Worm (Caenorhabditis elegans): Measurements from ENCODE around the gene zchc-1A.
A peak's percentile ranks its signal among the peaks of the same experiment; 100 is the strongest.

DNA sequence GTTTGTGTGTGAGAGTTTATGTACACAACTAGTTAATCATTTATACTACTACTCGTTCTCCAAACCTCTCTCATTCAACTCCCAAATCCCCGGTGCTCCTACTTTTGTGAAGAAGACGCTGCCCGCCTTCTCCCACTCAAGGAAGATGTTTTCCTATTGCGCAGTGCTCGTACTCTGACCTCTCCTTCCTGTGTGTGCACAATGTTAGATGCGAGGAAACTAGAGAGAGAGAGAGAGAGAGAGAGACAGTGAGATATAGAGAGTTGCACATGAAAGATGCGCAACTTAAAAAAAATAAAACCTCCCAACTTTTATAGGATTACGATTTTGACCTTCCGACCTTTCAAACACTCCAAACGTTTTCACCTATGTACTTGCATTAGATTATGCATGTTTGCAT lies 36.4 kb downstream of the zchc-1A start:
- TF ChIP-seq skn-1 (tag; optimal IDR thresholded peaks at IDR 0.05), result no peak
- no peak for TF ChIP-seq unc-39 (tag; optimal IDR thresholded peaks at IDR 0.05)
- no peak for TF ChIP-seq nhr-11 (tag; optimal IDR thresholded peaks at IDR 0.05)
- TF ChIP-seq nhr-25 (tag; optimal IDR thresholded peaks at IDR 0.05), result no peak
- TF ChIP-seq nhr-129 (tag; optimal IDR thresholded peaks at IDR 0.05), result peak; percentile 84
- TF ChIP-seq C34F6.9 (tag; optimal IDR thresholded peaks at IDR 0.05), result peak; percentile 22
- no peak for TF ChIP-seq zag-1 (tag; optimal IDR thresholded peaks at IDR 0.05)
